Fruit fly (Drosophila melanogaster): Measurements from ENCODE around the gene Psa.
A peak's percentile ranks its signal among the peaks of the same experiment; 100 is the strongest.

DNA sequence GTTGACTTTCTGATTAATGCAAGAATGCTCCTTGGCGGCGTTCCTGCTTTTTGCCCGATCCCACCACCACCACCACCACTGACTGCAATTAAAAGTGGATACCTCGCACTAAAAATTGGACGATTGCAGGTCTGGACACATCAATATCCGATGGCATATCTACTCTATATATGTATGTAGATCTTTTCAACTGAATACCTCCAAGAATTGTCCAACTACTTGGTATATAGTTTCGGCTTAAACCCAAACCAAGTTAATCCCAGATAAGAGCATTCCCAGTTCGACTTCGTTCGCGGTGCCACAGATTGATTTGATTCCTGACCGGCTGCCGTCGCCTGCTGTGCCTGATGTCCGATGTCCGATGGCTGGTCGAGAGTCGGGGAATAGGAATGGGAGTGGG is 17.9 kb upstream of the Psa start:
- TF ChIP-seq CG15710 (tag; optimal IDR thresholded peaks at IDR 0.05) (peak; percentile 1), rn (GFP tag; IDR thresholded peaks at IDR 0.05) (no peak), CG12605 (GFP tag; IDR thresholded peaks at IDR 0.05) (no peak), CG34367 (tag; optimal IDR thresholded peaks at IDR 0.05) (no peak), D1 (tag; optimal IDR thresholded peaks at IDR 0.05) (no peak), CG9948 (tag; optimal IDR thresholded peaks at IDR 0.05) (peak; percentile 58), EcR (GFP tag; optimal IDR thresholded peaks at IDR 0.05) (no peak), CG10348 (GFP tag; IDR thresholded peaks at IDR 0.05) (no peak), CG8301 (tag; optimal IDR thresholded peaks at IDR 0.05) (peak; percentile 66), Pif1B (GFP tag; optimal IDR thresholded peaks at IDR 0.05) (no peak), Snoo (tag; optimal IDR thresholded peaks at IDR 0.05) (no peak)
